Worm (Caenorhabditis elegans): ENCODE results near the gene nhr-183.

DNA sequence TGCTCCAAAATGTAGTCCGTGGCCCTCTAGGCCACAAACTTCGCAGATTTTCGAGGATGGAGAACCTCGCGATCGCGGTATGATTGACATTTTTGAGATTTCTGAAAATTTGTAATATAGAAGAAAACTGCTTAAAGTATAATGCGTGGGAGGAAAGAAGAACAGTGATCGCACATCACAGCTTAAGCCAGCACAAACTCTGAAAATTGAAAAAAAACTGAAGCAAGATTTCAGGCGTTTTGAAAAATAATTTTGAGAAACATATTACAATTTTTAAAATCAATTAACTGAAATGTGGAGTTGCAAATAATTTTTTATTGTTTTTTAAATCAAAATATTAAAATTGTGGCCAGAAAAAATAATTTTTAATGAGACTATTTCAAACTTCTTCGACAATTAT, 2.5 kb upstream of the nhr-183 start, which contains the start of gene nhr-275:
- TF ChIP-seq Y116A8C.19 (tag; optimal IDR thresholded peaks at IDR 0.05; ENCODE audit: borderline replicate concordance) (no peak), unc-62 (GFP tag; optimal IDR thresholded peaks at IDR 0.05) (no peak), zag-1 (tag; optimal IDR thresholded peaks at IDR 0.05) (no peak), lir-3 (tag; optimal IDR thresholded peaks at IDR 0.05; ENCODE audit: poor library complexity) (no peak), nhr-11 (tag; optimal IDR thresholded peaks at IDR 0.05) (no peak), efl-3 (GFP tag; optimal IDR thresholded peaks at IDR 0.05) (no peak), snpc-4 (tag; optimal IDR thresholded peaks at IDR 0.05) (no peak), nhr-90 (tag; optimal IDR thresholded peaks at IDR 0.05; ENCODE audit: poor library complexity) (no peak), nhr-76 (tag; optimal IDR thresholded peaks at IDR 0.05) (no peak), lsy-2 (tag; optimal IDR thresholded peaks at IDR 0.05) (no peak)

All from whole organism, L1 larva.